Fruit fly (Drosophila melanogaster) whole organism, wandering third instar larva: ENCODE measurements around the gene Smn.
"Not testable (repeated sequence)": the region's sequence is repeated elsewhere in the genome, so short reads cannot be mapped to it uniquely, and the experiment has no call there.

Source experiments
- Abd-B ChIP-seq: fragments of >200 bp; optimal IDR thresholded peaks from 2 replicates; lab custom pipeline; 2017; ENCODE audit warnings: missing biosample characterization, missing genetic modification characterization
- CG32264 ChIP-seq: fragments of 200-800 bp; sonication (Bioruptor generic); optimal IDR thresholded peaks from 2 replicates; lab custom pipeline; 2016; ENCODE audit warnings: missing biosample characterization, missing genetic modification characterization
- CG9705 ChIP-seq: fragments of 200-800 bp; sonication (Bioruptor generic); optimal IDR thresholded peaks from 2 replicates; lab custom pipeline; 2018; ENCODE audit warnings: missing biosample characterization, mild to moderate bottlenecking, missing genetic modification characterization
- Dif ChIP-seq: fragments of 200-275, 200-300 bp; sonication (Bioruptor generic); optimal IDR thresholded peaks from 2 replicates; lab custom pipeline; 2018; ENCODE audit warnings: missing biosample characterization, missing genetic modification characterization; ENCODE audit not compliant: partially characterized antibody
- HLH106 ChIP-seq: fragments of 200-800 bp; optimal IDR thresholded peaks from 3 replicates; lab custom pipeline; 2019; ENCODE audit warnings: missing biosample characterization, mild to moderate bottlenecking, missing genetic modification characterization, moderate library complexity
- Hnf4 ChIP-seq: fragments of 200-800 bp; sonication (Bioruptor generic); optimal IDR thresholded peaks from 2 replicates; lab custom pipeline; 2016; ENCODE audit warnings: missing biosample characterization, mild to moderate bottlenecking, missing genetic modification characterization
- Hr78 ChIP-seq: fragments of >200 bp; optimal IDR thresholded peaks from 2 replicates; lab custom pipeline; 2017; ENCODE audit warnings: missing biosample characterization, missing genetic modification characterization
- Hr83 ChIP-seq: fragments of 200-300 bp; sonication (Bioruptor generic); optimal IDR thresholded peaks from 2 replicates; lab custom pipeline; 2016; ENCODE audit warnings: missing biosample characterization, mild to moderate bottlenecking, missing genetic modification characterization, moderate library complexity; ENCODE audit not compliant: poor library complexity, severe bottlenecking
- Jra ChIP-seq: sonication (Bioruptor generic); optimal IDR thresholded peaks from 2 replicates; lab custom pipeline; 2016; ENCODE audit warnings: missing biosample characterization, missing genetic modification characterization
- Mio ChIP-seq: sonication (Bioruptor generic); optimal IDR thresholded peaks from 2 replicates; lab custom pipeline; 2016; ENCODE audit warnings: missing biosample characterization, missing genetic modification characterization
- Myc ChIP-seq: fragments of >200 bp; optimal IDR thresholded peaks from 2 replicates; lab custom pipeline; 2017
- N ChIP-seq: fragments of >200 bp; optimal IDR thresholded peaks from 2 replicates; lab custom pipeline; 2018; ENCODE audit warnings: missing biosample characterization, missing external identifiers, missing genetic modification characterization
- OdsH ChIP-seq: fragments of 200-800 bp; sonication (Bioruptor generic); optimal IDR thresholded peaks from 2 replicates; lab custom pipeline; 2016; ENCODE audit warnings: missing biosample characterization, mild to moderate bottlenecking, missing genetic modification characterization
- Rel ChIP-seq, 2 experiments: fragments of 200-800 bp; sonication (Bioruptor generic) in 1 of 2; optimal IDR thresholded peaks; 2 replicates in 1 of 2; 3 replicates in 1 of 2; lab custom pipeline; 2016 to 2019; ENCODE audit warnings: mild to moderate bottlenecking in 2 of 2, missing biosample characterization in 2 of 2, missing genetic modification characterization in 2 of 2, moderate library complexity in 1 of 2
- Sp1 ChIP-seq: fragments of 200-800 bp; sonication (Bioruptor generic); optimal IDR thresholded peaks from 3 replicates; lab custom pipeline; 2019; ENCODE audit warnings: missing biosample characterization, mild to moderate bottlenecking, missing genetic modification characterization, moderate library complexity
- Vsx2 ChIP-seq: fragments of 200-300, 225-300 bp; sonication (Bioruptor generic); optimal IDR thresholded peaks from 2 replicates; lab custom pipeline; 2018; ENCODE audit warnings: missing biosample characterization, missing genetic modification characterization; ENCODE audit not compliant: partially characterized antibody
- br ChIP-seq: fragments of 200-800 bp; sonication (Bioruptor generic); optimal IDR thresholded peaks from 2 replicates; lab custom pipeline; 2016; ENCODE audit warnings: missing biosample characterization, missing genetic modification characterization
- brk ChIP-seq: fragments of 200-800 bp; sonication (Bioruptor generic); optimal IDR thresholded peaks from 2 replicates; lab custom pipeline; 2016; ENCODE audit warnings: missing biosample characterization, mild to moderate bottlenecking, missing genetic modification characterization
- dl ChIP-seq, 2 experiments: fragments of 175-275, 200-275 bp in 1 of 2; fragments of 200-275 bp in 1 of 2; sonication (Bioruptor generic); optimal IDR thresholded peaks; lab custom pipeline; 2018; ENCODE audit warnings: mild to moderate bottlenecking in 2 of 2, missing biosample characterization in 2 of 2, missing genetic modification characterization in 2 of 2, moderate library complexity in 2 of 2; ENCODE audit not compliant: partially characterized antibody in 2 of 2, insufficient read depth in 1 of 2
- dmrt93B ChIP-seq: fragments of 200-800 bp; sonication (Bioruptor generic); optimal IDR thresholded peaks from 2 replicates; lab custom pipeline; 2018; ENCODE audit warnings: missing biosample characterization, mild to moderate bottlenecking, missing genetic modification characterization
- dsf ChIP-seq: sonication (Bioruptor generic); optimal IDR thresholded peaks from 2 replicates; lab custom pipeline; 2016; ENCODE audit warnings: missing biosample characterization, missing genetic modification characterization, borderline replicate concordance
- ey ChIP-seq: fragments of 200-800 bp; sonication (Bioruptor generic); optimal IDR thresholded peaks from 2 replicates; lab custom pipeline; 2016; ENCODE audit warnings: missing biosample characterization, missing genetic modification characterization
- foxo ChIP-seq, 2 experiments: fragments of 200-800 bp; sonication (Bioruptor generic); optimal IDR thresholded peaks; 2 replicates in 1 of 2; 3 replicates in 1 of 2; lab custom pipeline; 2016 to 2017; ENCODE audit warnings: missing biosample characterization in 2 of 2, missing genetic modification characterization in 2 of 2
- fru ChIP-seq: fragments of 200-800 bp; sonication (Bioruptor generic); optimal IDR thresholded peaks from 3 replicates; lab custom pipeline; 2016; ENCODE audit warnings: missing biosample characterization, mild to moderate bottlenecking, missing genetic modification characterization
- h ChIP-seq: fragments of 200-800 bp; sonication (Bioruptor generic); optimal IDR thresholded peaks from 3 replicates; lab custom pipeline; 2016; ENCODE audit warnings: missing biosample characterization, mild to moderate bottlenecking, missing genetic modification characterization
- lola ChIP-seq: fragments of >200 bp; optimal IDR thresholded peaks from 2 replicates; lab custom pipeline; 2017; ENCODE audit warnings: missing biosample characterization, missing genetic modification characterization
- psq ChIP-seq: fragments of 200-800 bp; sonication (Bioruptor generic); optimal IDR thresholded peaks from 3 replicates; lab custom pipeline; 2017; ENCODE audit warnings: missing biosample characterization, mild to moderate bottlenecking, missing genetic modification characterization, moderate library complexity
- rgr ChIP-seq: fragments of 200-800 bp; sonication (Bioruptor generic); optimal IDR thresholded peaks from 3 replicates; lab custom pipeline; 2016; ENCODE audit warnings: missing biosample characterization, mild to moderate bottlenecking, missing genetic modification characterization
- sv ChIP-seq: fragments of 200-800 bp; sonication (Bioruptor generic); optimal IDR thresholded peaks from 3 replicates; lab custom pipeline; 2016; ENCODE audit warnings: missing biosample characterization, missing genetic modification characterization
- tai ChIP-seq: sonication (Bioruptor generic); optimal IDR thresholded peaks from 2 replicates; lab custom pipeline; 2016; ENCODE audit warnings: missing biosample characterization, missing genetic modification characterization

Smn gene

DNA sequence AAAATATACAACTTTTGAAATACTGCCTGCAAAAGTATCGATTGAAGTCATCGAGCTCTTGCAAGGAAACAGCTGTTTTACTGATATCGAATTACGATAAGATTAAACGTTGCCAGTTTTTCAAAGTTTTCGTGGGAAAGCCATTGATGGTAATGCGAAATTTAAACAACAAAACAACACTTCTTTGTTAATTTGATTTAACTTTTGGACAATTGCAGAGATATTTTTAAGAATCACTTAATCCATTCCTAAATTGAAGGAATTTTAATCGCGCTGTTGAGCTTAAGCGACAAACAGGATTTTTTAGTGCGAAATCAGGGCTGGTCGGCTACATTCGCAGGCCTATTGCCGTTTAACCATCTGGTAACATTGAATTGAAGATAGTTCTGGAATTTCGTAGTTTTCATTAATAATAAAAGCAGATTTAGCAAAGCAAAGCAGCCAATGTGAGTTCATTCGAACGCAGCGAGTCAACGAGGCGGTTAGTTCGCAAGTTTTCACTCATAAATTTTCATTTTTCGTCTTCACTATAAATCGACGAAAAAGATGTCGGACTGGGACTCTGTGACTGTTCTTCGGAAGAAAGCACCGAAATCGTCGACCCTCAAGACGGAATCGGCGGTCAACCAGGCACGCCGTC lies 6.9 kb downstream of the Smn start, which contains the start of gene mbf1:
mbf1 (plus strand) TSS at position 130 of the 640 bp plus-strand sequence.
- TF ChIP-seq rgr (no peak), Myc (no peak), Hnf4 (GFP tag; lab: Kevin White, UChicago) (peak; percentile 57), Sp1 (peak; percentile 15), HLH106 (tag; lab: Kevin White, UChicago) (peak; percentile 20), lola (GFP tag; lab: Kevin White, UChicago) (no peak), Rel (GFP tag; optimal IDR thresholded peaks at IDR 0.05; lab: Kevin White, UChicago) (no peak), Rel (tag; optimal IDR thresholded peaks at IDR 0.05; lab: Kevin White, UChicago) (peak; percentile 33), OdsH (GFP tag; lab: Kevin White, UChicago) (no peak), CG32264 (GFP tag; lab: Kevin White, UChicago) (no peak), brk (GFP tag; lab: Kevin White, UChicago) (peak; percentile 37), foxo (GFP tag; optimal IDR thresholded peaks at IDR 0.05; lab: Kevin White, UChicago) (no peak), fru (GFP tag; lab: Kevin White, UChicago) (peak; percentile 13), h (GFP tag; lab: Kevin White, UChicago) (no peak), br (GFP tag; lab: Kevin White, UChicago) (no peak), Jra (no peak), psq (GFP tag; lab: Kevin White, UChicago) (no peak)

DNA sequence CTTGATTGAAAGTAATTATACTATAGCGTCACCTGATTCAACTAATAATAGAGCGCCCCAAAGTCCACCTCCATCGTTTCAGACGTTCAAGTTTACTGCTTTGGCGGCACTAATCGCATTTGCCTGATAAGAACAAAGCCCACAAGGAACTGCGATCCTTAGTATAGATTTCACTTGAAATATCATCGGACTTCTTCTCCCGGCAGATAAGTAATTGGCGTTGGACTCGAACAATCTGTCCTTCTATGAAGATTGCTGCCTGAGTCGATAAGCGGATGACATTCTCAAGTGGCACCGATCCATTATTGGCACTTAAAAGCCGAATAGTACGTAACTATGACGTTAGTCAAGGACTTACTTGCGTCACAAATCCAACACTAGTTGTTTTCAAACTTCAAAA lies 8.1 kb downstream of the Smn start, which contains the start of gene Mipp1:
Mipp1 (minus strand) TSS at position 101 of the 400 bp plus-strand sequence.
- not testable (repeated sequence) for TF ChIP-seq br, ey, Mio (GFP tag; lab: Kevin White, UChicago)

DNA sequence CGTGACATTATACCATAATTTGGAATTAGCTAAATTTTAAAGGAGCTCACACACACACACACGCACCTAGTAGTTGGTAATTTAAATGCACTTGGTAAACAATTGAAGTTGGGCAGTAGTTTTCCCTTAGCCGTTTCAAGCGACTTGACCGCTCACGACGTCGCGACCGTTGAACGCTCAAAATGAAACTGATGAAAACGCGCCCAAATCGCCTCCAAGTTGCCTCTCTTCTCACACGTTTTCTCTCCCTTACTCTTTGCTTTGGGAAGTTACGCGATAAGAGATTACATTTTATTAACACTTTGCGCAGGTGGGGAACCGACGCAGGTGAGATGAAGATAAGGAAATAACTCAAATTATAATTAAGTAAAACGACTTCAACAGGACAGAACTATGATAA lies 9.1 kb downstream of the Smn start:
- TF ChIP-seq dl (GFP tag; optimal IDR thresholded peaks at IDR 0.05; lab: Kevin White, UChicago; ENCODE audit: insufficient read depth in 1 of 2, partially characterized antibody in 2 of 2) (peak in 1 of 2 experiments; percentile 44), dmrt93B (GFP tag; lab: Kevin White, UChicago) (no peak), Abd-B (GFP tag; lab: Kevin White, UChicago) (no peak), Hnf4 (GFP tag; lab: Kevin White, UChicago) (peak; percentile 13), lola (GFP tag; lab: Kevin White, UChicago) (no peak), Myc (no peak), foxo (GFP tag; optimal IDR thresholded peaks at IDR 0.05; lab: Kevin White, UChicago) (no peak), Dif (GFP tag; lab: Kevin White, UChicago) (peak; percentile 15)

DNA sequence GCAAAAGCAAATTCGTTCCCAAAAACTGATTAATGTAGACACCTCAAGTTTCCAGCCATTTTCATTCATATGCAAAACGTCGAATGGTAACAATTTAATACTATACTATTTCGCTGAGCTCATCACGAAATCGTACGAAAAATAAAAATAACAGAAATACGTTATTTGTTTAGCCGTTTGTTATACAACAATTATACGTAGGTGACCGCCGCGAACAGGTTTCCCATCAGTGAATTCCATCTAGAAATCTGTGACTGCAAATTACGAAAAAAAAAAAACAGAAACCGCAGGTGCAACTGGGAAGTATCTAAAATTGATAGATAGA lies 9.6 kb downstream of the Smn start:
- no peak for TF ChIP-seq psq (GFP tag; lab: Kevin White, UChicago)

DNA sequence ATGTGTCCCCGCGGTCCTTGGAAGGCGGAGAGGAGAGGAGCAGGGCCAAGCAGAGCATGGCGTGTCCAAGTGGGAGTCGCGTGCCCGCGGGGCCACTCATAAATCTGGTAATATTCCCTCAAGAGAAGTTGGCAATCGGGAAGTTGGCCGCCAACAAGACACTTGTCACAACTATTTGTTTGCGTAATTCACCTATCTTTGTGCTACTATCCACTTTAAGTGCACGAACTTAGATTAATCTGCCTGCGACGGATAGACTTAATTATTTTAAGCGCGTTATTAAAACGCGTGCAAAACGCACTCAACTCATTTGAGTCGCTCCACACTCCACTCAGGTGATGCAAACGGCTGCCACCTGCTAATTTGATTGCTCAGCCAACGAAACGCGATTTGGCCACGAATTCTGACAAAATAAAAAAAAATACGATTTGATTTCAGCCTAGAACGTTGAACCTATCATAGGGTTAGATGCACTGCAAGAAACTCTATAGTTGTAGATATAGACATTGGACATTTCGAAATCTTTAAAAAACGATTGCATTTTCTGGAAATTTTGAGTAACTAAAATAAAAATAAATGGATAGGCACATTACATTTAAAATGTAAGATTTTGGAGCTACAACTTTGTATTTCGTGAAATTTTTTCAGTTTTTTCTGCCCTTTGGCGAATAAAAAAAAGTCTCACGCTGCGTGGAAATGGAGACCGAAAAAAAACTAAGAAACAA lies 10.2 kb downstream of the Smn start:
- TF ChIP-seq brk (GFP tag; lab: Kevin White, UChicago) = no peak
- TF ChIP-seq Vsx2 (GFP tag; lab: Kevin White, UChicago) = no peak
- no peak for TF ChIP-seq Hr83 (GFP tag; lab: Kevin White, UChicago)
- no peak for TF ChIP-seq N
- TF ChIP-seq, all 38 proteins: peak for 0

DNA sequence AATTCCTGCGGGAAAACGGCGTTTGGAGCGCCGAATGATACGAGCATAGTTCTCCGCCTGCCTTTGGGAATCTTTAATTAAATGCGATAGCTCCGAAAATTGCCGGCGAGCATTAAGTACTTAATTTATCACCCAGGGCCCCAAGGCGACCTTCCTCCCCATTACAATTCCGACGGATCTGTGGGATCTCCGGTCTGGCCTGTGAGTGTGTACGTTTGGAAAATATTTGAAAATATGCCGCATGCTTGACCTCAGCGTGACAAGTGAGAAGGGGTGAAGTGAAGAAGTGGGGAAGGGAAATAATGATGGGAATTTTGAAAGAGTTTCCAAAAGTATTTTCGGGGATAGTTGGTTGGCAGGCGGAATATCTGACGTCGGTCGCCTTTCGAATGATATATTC lies 11.9 kb downstream of the Smn start:
- no peak for TF ChIP-seq fru (GFP tag; lab: Kevin White, UChicago)
- no peak for TF ChIP-seq Hr78 (GFP tag; lab: Kevin White, UChicago)
- TF ChIP-seq br (GFP tag; lab: Kevin White, UChicago) = no peak
- no peak for TF ChIP-seq brk (GFP tag; lab: Kevin White, UChicago)
- no peak for TF ChIP-seq psq (GFP tag; lab: Kevin White, UChicago)
- TF ChIP-seq Myc = no peak
- TF ChIP-seq Jra = no peak
- TF ChIP-seq sv (GFP tag; lab: Kevin White, UChicago) = no peak
- TF ChIP-seq OdsH (GFP tag; lab: Kevin White, UChicago) = no peak
- no peak for TF ChIP-seq ey (GFP tag; lab: Kevin White, UChicago)
- no peak for TF ChIP-seq tai (GFP tag; lab: Kevin White, UChicago)
- no peak for TF ChIP-seq CG9705 (GFP tag; lab: Kevin White, UChicago)
- no peak for TF ChIP-seq CG32264 (GFP tag; lab: Kevin White, UChicago)
- TF ChIP-seq Rel (GFP tag; optimal IDR thresholded peaks at IDR 0.05; lab: Kevin White, UChicago) = no peak
- no peak for TF ChIP-seq Rel (tag; optimal IDR thresholded peaks at IDR 0.05; lab: Kevin White, UChicago)
- TF ChIP-seq Sp1 = no peak
- no peak for TF ChIP-seq dmrt93B (GFP tag; lab: Kevin White, UChicago)
- TF ChIP-seq dl (GFP tag; optimal IDR thresholded peaks at IDR 0.05; lab: Kevin White, UChicago; ENCODE audit: insufficient read depth in 1 of 2, partially characterized antibody in 2 of 2) = no peak
- no peak for TF ChIP-seq dsf
